Fruit fly (Drosophila melanogaster): Measurements from ENCODE around the gene Kul.

The Kul gene

dm6 chr3R:29736678-29737093 is 11.1 kb downstream of the Kul start, which contains the start of the genes CG7601 and CIA30 (continued):
- TF ChIP-seq D19B (GFP tag; optimal IDR thresholded peaks at IDR 0.05) (peak; percentile 93), Kr (GFP tag; optimal IDR thresholded peaks at IDR 0.05) (peak; percentile 47), CG1603 (tag; optimal IDR thresholded peaks at IDR 0.05) (peak; percentile 96), tna (GFP tag; IDR thresholded peaks at IDR 0.05; ENCODE audit: partially characterized antibody) (no peak)

dm6 chr3R:29737891-29738290 is 12.3 kb downstream of the Kul start, which contains the start of gene Gnpnat:
Gene Gnpnat, plus strand, starts transcription at chr3R:29738275.
- TF ChIP-seq aop (GFP tag; IDR thresholded peaks at IDR 0.05): no peak
- TF ChIP-seq Hr78 (GFP tag; optimal IDR thresholded peaks at IDR 0.05): no peak
- TF ChIP-seq luna (GFP tag; optimal IDR thresholded peaks at IDR 0.05): no peak
- no peak for TF ChIP-seq shn (GFP tag; optimal IDR thresholded peaks at IDR 0.05)
- TF ChIP-seq CG4360 (GFP tag; IDR thresholded peaks at IDR 0.05): no peak
- TF ChIP-seq GATAe (GFP tag; conservative IDR thresholded peaks at IDR 0.05): no peak
- TF ChIP-seq CG15479 (GFP tag; optimal IDR thresholded peaks at IDR 0.05): no peak
- TF ChIP-seq Aef1 (GFP tag; IDR thresholded peaks at IDR 0.05): no peak
- peak; percentile 62 for TF ChIP-seq gcm (GFP tag; optimal IDR thresholded peaks at IDR 0.05)
- TF ChIP-seq stc (GFP tag; IDR thresholded peaks at IDR 0.05): no peak
- no peak for TF ChIP-seq pnt (GFP tag; optimal IDR thresholded peaks at IDR 0.05)
- TF ChIP-seq org-1 (GFP tag; optimal IDR thresholded peaks at IDR 0.05): peak; percentile 56
- peak; percentile 63 for TF ChIP-seq Sox102F (GFP tag; optimal IDR thresholded peaks at IDR 0.05)
- peak; percentile 48 for TF ChIP-seq caup (GFP tag; optimal IDR thresholded peaks at IDR 0.05; ENCODE audit: severe bottlenecking)
- TF ChIP-seq CG16813 (GFP tag; IDR thresholded peaks at IDR 0.05; ENCODE audit: partially characterized antibody): no peak
- TF ChIP-seq Hey (tag; optimal IDR thresholded peaks at IDR 0.05): no peak
- TF ChIP-seq tio (GFP tag; optimal IDR thresholded peaks at IDR 0.05): no peak
- TF ChIP-seq Elba2 (GFP tag; optimal IDR thresholded peaks at IDR 0.05): no peak
- no peak for TF ChIP-seq Dip3 (GFP tag; optimal IDR thresholded peaks at IDR 0.05)
- TF ChIP-seq fd102C (GFP tag; optimal IDR thresholded peaks at IDR 0.05): no peak
- no peak for TF ChIP-seq CG11723 (GFP tag; optimal IDR thresholded peaks at IDR 0.05)
- TF ChIP-seq Mad (GFP tag; optimal IDR thresholded peaks at IDR 0.05): no peak
- TF ChIP-seq CG15269 (tag; optimal IDR thresholded peaks at IDR 0.05): peak; percentile 62
- no peak for TF ChIP-seq CG1024 (GFP tag; IDR thresholded peaks at IDR 0.05)
- TF ChIP-seq amos (GFP tag; IDR thresholded peaks at IDR 0.05; ENCODE audit: partially characterized antibody): no peak
- no peak for TF ChIP-seq CG43689 (GFP tag; IDR thresholded peaks at IDR 0.05)
- TF ChIP-seq maf-S (GFP tag; optimal IDR thresholded peaks at IDR 0.05): peak; percentile 3
- peak; percentile 27 for TF ChIP-seq CG10654 (GFP tag; optimal IDR thresholded peaks at IDR 0.05)
- TF ChIP-seq corto (GFP tag; optimal IDR thresholded peaks at IDR 0.05): peak; percentile 57
- no peak for TF ChIP-seq Optix (GFP tag; IDR thresholded peaks at IDR 0.05)
- TF ChIP-seq Dip2 (GFP tag; IDR thresholded peaks at IDR 0.05): no peak
- TF ChIP-seq ewg (GFP tag; optimal IDR thresholded peaks at IDR 0.05): peak; percentile 22
- TF ChIP-seq cg (GFP tag; optimal IDR thresholded peaks at IDR 0.05): no peak
- TF ChIP-seq lov (optimal IDR thresholded peaks at IDR 0.05): no peak
- TF ChIP-seq lov (GFP tag; IDR thresholded peaks at IDR 0.05): no peak
- no peak for TF ChIP-seq CG10543 (GFP tag; optimal IDR thresholded peaks at IDR 0.05)
- TF ChIP-seq CG4820 (GFP tag; optimal IDR thresholded peaks at IDR 0.05): peak; percentile 6
- TF ChIP-seq al (GFP tag; IDR thresholded peaks at IDR 0.05): no peak
- TF ChIP-seq Max (GFP tag; optimal IDR thresholded peaks at IDR 0.05): peak; percentile 6
- TF ChIP-seq CG17829 (tag; optimal IDR thresholded peaks at IDR 0.05): peak; percentile 62
- no peak for TF ChIP-seq Adf1 (GFP tag; IDR thresholded peaks at IDR 0.05)
- TF ChIP-seq CG9797 (GFP tag; optimal IDR thresholded peaks at IDR 0.05): no peak
- peak; percentile 6 for TF ChIP-seq Hr3 (GFP tag; optimal IDR thresholded peaks at IDR 0.05)
- no peak for TF ChIP-seq gro (GFP tag; optimal IDR thresholded peaks at IDR 0.05)
- TF ChIP-seq CG33213 (GFP tag; optimal IDR thresholded peaks at IDR 0.05): no peak
- no peak for TF ChIP-seq CG10321 (GFP tag; IDR thresholded peaks at IDR 0.05)

Data from whole organism, embryonic.